Worm (Caenorhabditis elegans) whole organism, L2 larva: ENCODE measurements around the gene Y53C12A.6.

Experiments
- C34F6.9 ChIP-seq: fragments of 150-350 bp; optimal IDR thresholded peaks from 2 replicates; lab custom pipeline; 2014; ENCODE audit warnings: missing biosample characterization, missing genetic modification characterization
- F13H6.1 ChIP-seq: sonication (generic microtip); optimal IDR thresholded peaks from 2 replicates; lab custom pipeline; 2016; ENCODE audit warnings: missing genetic modification characterization, missing compliant biosample characterization
- R02D3.7 ChIP-seq: fragments of 150-350 bp; optimal IDR thresholded peaks from 2 replicates; lab custom pipeline; 2014; ENCODE audit warnings: missing biosample characterization, missing genetic modification characterization
- Y55F3AM.14 ChIP-seq: fragments of 200-800 bp; sonication (Bioruptor generic); optimal IDR thresholded peaks from 2 replicates; lab custom pipeline; 2018; ENCODE audit warnings: mild to moderate bottlenecking, missing genetic modification characterization, missing compliant biosample characterization
- aly-2 ChIP-seq: fragments of 150-350 bp; optimal IDR thresholded peaks from 2 replicates; lab custom pipeline; 2014; ENCODE audit warnings: missing biosample characterization, missing genetic modification characterization
- blmp-1 ChIP-seq: sonication (generic microtip); optimal IDR thresholded peaks from 2 replicates; lab custom pipeline; 2017; ENCODE audit warnings: missing genetic modification characterization, mild to moderate bottlenecking, missing compliant biosample characterization, antibody characterized with exemption, moderate library complexity; ENCODE audit not compliant: insufficient read depth
- ceh-16 ChIP-seq: fragments of 150-350 bp; optimal IDR thresholded peaks from 2 replicates; lab custom pipeline; 2014; ENCODE audit warnings: missing biosample characterization, missing genetic modification characterization
- crh-2 ChIP-seq: sonication (generic microtip); optimal IDR thresholded peaks from 2 replicates; lab custom pipeline; 2017; ENCODE audit warnings: missing biosample characterization, missing genetic modification characterization
- egl-27 ChIP-seq: sonication (generic microtip); optimal IDR thresholded peaks from 3 replicates; lab custom pipeline; 2017; ENCODE audit warnings: missing biosample characterization, missing genetic modification reagents, missing genetic modification characterization
- fos-1 ChIP-seq: fragments of 150-350 bp; optimal IDR thresholded peaks from 2 replicates; lab custom pipeline; 2014; ENCODE audit warnings: missing biosample characterization, missing genetic modification characterization
- gmeb-1 ChIP-seq: fragments of 150-350 bp; optimal IDR thresholded peaks from 2 replicates; lab custom pipeline; 2014; ENCODE audit warnings: missing biosample characterization, missing genetic modification characterization
- lin-11 ChIP-seq: fragments of 150-350 bp; sonication (generic microtip); optimal IDR thresholded peaks from 2 replicates; lab custom pipeline; 2014; ENCODE audit warnings: missing biosample characterization, missing genetic modification characterization, inconsistent platforms, mixed read lengths
- lin-13 ChIP-seq: fragments of 150-350 bp; optimal IDR thresholded peaks from 2 replicates; lab custom pipeline; 2014; ENCODE audit warnings: missing biosample characterization, missing genetic modification reagents, missing genetic modification characterization
- lin-39 ChIP-seq: fragments of 150-350 bp; optimal IDR thresholded peaks from 2 replicates; lab custom pipeline; 2014; ENCODE audit warnings: missing biosample characterization, missing genetic modification reagents, missing genetic modification characterization
- lsy-2 ChIP-seq, 2 experiments: fragments of 150-350 bp in 1 of 2; sonication (generic microtip) in 1 of 2; optimal IDR thresholded peaks; 2 replicates each; lab custom pipeline; 2014 to 2017; ENCODE audit warnings: missing biosample characterization in 2 of 2, missing genetic modification characterization in 2 of 2
- mab-5 ChIP-seq: fragments of 150-350 bp; optimal IDR thresholded peaks from 2 replicates; lab custom pipeline; 2014; ENCODE audit warnings: missing biosample characterization, missing genetic modification characterization
- mbf-1 ChIP-seq: sonication (generic microtip); optimal IDR thresholded peaks from 2 replicates; lab custom pipeline; 2017; ENCODE audit warnings: missing biosample characterization, missing genetic modification characterization
- mdl-1 ChIP-seq, 2 experiments: fragments of 150-350 bp in 1 of 2; sonication (generic microtip) in 1 of 2; optimal IDR thresholded peaks; 2 replicates each; lab custom pipeline; 2017; ENCODE audit warnings: missing biosample characterization in 2 of 2, missing genetic modification characterization in 2 of 2
- nhr-10 ChIP-seq: sonication (generic microtip); optimal IDR thresholded peaks from 2 replicates; lab custom pipeline; 2017; ENCODE audit warnings: missing biosample characterization, missing genetic modification characterization
- nhr-12 ChIP-seq: fragments of 150-350 bp; optimal IDR thresholded peaks from 2 replicates; lab custom pipeline; 2014; ENCODE audit warnings: missing biosample characterization, missing genetic modification characterization
- nhr-129 ChIP-seq: fragments of 150-350 bp; optimal IDR thresholded peaks from 2 replicates; lab custom pipeline; 2014; ENCODE audit warnings: missing biosample characterization, missing genetic modification characterization
- nhr-21 ChIP-seq: fragments of 150-350 bp; optimal IDR thresholded peaks from 2 replicates; lab custom pipeline; 2014; ENCODE audit warnings: missing biosample characterization, missing genetic modification characterization
- nhr-23 ChIP-seq: fragments of 150-350 bp; optimal IDR thresholded peaks from 2 replicates; lab custom pipeline; 2014; ENCODE audit warnings: missing biosample characterization, missing genetic modification reagents, missing genetic modification characterization
- nhr-237 ChIP-seq: fragments of 150-350 bp; optimal IDR thresholded peaks from 2 replicates; lab custom pipeline; 2014; ENCODE audit warnings: missing biosample characterization, missing genetic modification characterization
- nhr-25 ChIP-seq: fragments of 150-350 bp; sonication (generic microtip); optimal IDR thresholded peaks from 3 replicates; lab custom pipeline; 2014; ENCODE audit warnings: missing biosample characterization, missing genetic modification characterization
- sem-4 ChIP-seq: fragments of 150-350 bp; optimal IDR thresholded peaks from 2 replicates; lab custom pipeline; 2014; ENCODE audit warnings: missing biosample characterization, missing genetic modification reagents, missing genetic modification characterization
- sma-3 ChIP-seq: sonication (generic microtip); optimal IDR thresholded peaks from 2 replicates; lab custom pipeline; 2016; ENCODE audit warnings: missing genetic modification reagents, missing genetic modification characterization, missing compliant biosample characterization
- sma-9 ChIP-seq, 2 experiments: fragments of 150-350 bp in 1 of 2; sonication (generic microtip) in 1 of 2; optimal IDR thresholded peaks; 2 replicates each; lab custom pipeline; 2014 to 2016; ENCODE audit warnings: missing genetic modification characterization in 2 of 2, mild to moderate bottlenecking in 1 of 2, missing biosample characterization in 1 of 2, missing compliant biosample characterization in 1 of 2, missing genetic modification reagents in 1 of 2, moderate library complexity in 1 of 2
- snpc-4 ChIP-seq: fragments of 150-350 bp; optimal IDR thresholded peaks from 2 replicates; lab custom pipeline; 2014; ENCODE audit warnings: missing biosample characterization, missing genetic modification characterization
- unc-39 ChIP-seq: fragments of 150-350 bp; optimal IDR thresholded peaks from 2 replicates; lab custom pipeline; 2014; ENCODE audit warnings: missing biosample characterization, missing genetic modification characterization
- unc-55 ChIP-seq: fragments of 150-350 bp; sonication (generic microtip); optimal IDR thresholded peaks from 3 replicates; lab custom pipeline; 2014; ENCODE audit warnings: missing biosample characterization, missing genetic modification reagents, missing genetic modification characterization
- unc-62 ChIP-seq: fragments of 150-350 bp; optimal IDR thresholded peaks from 2 replicates; lab custom pipeline; 2014; ENCODE audit warnings: missing biosample characterization, missing genetic modification reagents, missing genetic modification characterization
- ztf-4 ChIP-seq: fragments of 150-350 bp; optimal IDR thresholded peaks from 2 replicates; lab custom pipeline; 2014; ENCODE audit warnings: missing biosample characterization, missing genetic modification characterization

Gene Y53C12A.6

ce11 chrII:9753730-9754129, 35.9 kb upstream of the Y53C12A.6 start, which contains the start of gene ZK1321.1:
TSS of gene ZK1321.1 (plus strand) at chrII:9754030.
- no peak for TF ChIP-seq nhr-10 (tag; lab: Kevin White, UChicago)
- no peak for TF ChIP-seq Y55F3AM.14 (GFP tag; lab: Kevin White, UChicago)
- TF ChIP-seq blmp-1, result no peak
- TF ChIP-seq mdl-1 (tag; optimal IDR thresholded peaks at IDR 0.05; lab: Kevin White, UChicago), result no peak
- no peak for TF ChIP-seq nhr-237 (tag; lab: Kevin White, UChicago)
- TF ChIP-seq sma-9 (GFP tag; optimal IDR thresholded peaks at IDR 0.05; lab: Kevin White, UChicago), result no peak
- no peak for TF ChIP-seq sma-9 (tag; optimal IDR thresholded peaks at IDR 0.05; lab: Kevin White, UChicago)
- TF ChIP-seq sma-3, result no peak
- no peak for TF ChIP-seq lin-13 (GFP tag; lab: Kevin White, UChicago)
- no peak for TF ChIP-seq nhr-129 (tag; lab: Kevin White, UChicago)
- TF ChIP-seq nhr-25, result no peak
- no peak for TF ChIP-seq unc-55 (GFP tag; lab: Kevin White, UChicago)
- TF ChIP-seq nhr-23 (tag; lab: Kevin White, UChicago), result no peak
- no peak for TF ChIP-seq unc-39 (tag; lab: Kevin White, UChicago)
- TF ChIP-seq mab-5 (tag; lab: Kevin White, UChicago), result no peak
- TF ChIP-seq fos-1 (tag; lab: Kevin White, UChicago), result no peak

ce11 chrII:9753056-9753455, 35.3 kb upstream of the Y53C12A.6 start, which contains the start of gene Y53C12B.7:
TSS of gene Y53C12B.7 (minus strand) at chrII:9753218.
- TF ChIP-seq fos-1 (tag; lab: Kevin White, UChicago), result no peak
- peak; percentile 17 for TF ChIP-seq blmp-1
- peak; percentile 36 for TF ChIP-seq sma-9 (GFP tag; optimal IDR thresholded peaks at IDR 0.05; lab: Kevin White, UChicago)
- TF ChIP-seq sma-9 (tag; optimal IDR thresholded peaks at IDR 0.05; lab: Kevin White, UChicago), result no peak

ce11 chrII:9752278-9752677, 34.5 kb upstream of the Y53C12A.6 start:
- TF ChIP-seq nhr-23 (tag; lab: Kevin White, UChicago) (no peak), sma-9 (GFP tag; optimal IDR thresholded peaks at IDR 0.05; lab: Kevin White, UChicago) (peak; percentile 85), sma-9 (tag; optimal IDR thresholded peaks at IDR 0.05; lab: Kevin White, UChicago) (no peak), lin-13 (GFP tag; lab: Kevin White, UChicago) (no peak), sma-3 (peak; percentile 33), lin-39 (tag; lab: Kevin White, UChicago) (no peak), nhr-21 (tag; lab: Kevin White, UChicago) (peak; percentile 50), lsy-2 (tag; optimal IDR thresholded peaks at IDR 0.05; lab: Kevin White, UChicago) (peak in 1 of 2 experiments; percentile 8), mdl-1 (tag; optimal IDR thresholded peaks at IDR 0.05; lab: Kevin White, UChicago) (peak in 1 of 2 experiments; percentile 4), nhr-25 (peak; percentile 46), nhr-12 (tag; lab: Kevin White, UChicago) (no peak)

- TF ChIP-seq nhr-21 (tag; lab: Kevin White, UChicago) (peak; percentile 83), sma-3 (peak; percentile 77), gmeb-1 (tag; lab: Kevin White, UChicago) (peak; percentile 84), blmp-1 (peak; percentile 24), lin-11 (tag; lab: Kevin White, UChicago) (peak; percentile 66), lin-13 (GFP tag; lab: Kevin White, UChicago) (peak; percentile 80), F13H6.1 (tag; lab: Kevin White, UChicago) (peak; percentile 71), unc-55 (GFP tag; lab: Kevin White, UChicago) (peak; percentile 98), sma-9 (GFP tag; optimal IDR thresholded peaks at IDR 0.05; lab: Kevin White, UChicago) (peak; percentile 82), sma-9 (tag; optimal IDR thresholded peaks at IDR 0.05; lab: Kevin White, UChicago) (no peak), Y55F3AM.14 (GFP tag; lab: Kevin White, UChicago) (no peak), nhr-25 (peak; percentile 75), mbf-1 (tag; lab: Kevin White, UChicago) (no peak), aly-2 (tag; lab: Kevin White, UChicago) (no peak), egl-27 (tag; lab: Kevin White, UChicago) (peak; percentile 12), fos-1 (tag; lab: Kevin White, UChicago) (peak; percentile 54), crh-2 (peak; percentile 92), snpc-4 (tag; lab: Kevin White, UChicago) (peak; percentile 57), nhr-23 (tag; lab: Kevin White, UChicago) (no peak), sem-4 (peak; percentile 50), ceh-16 (tag; lab: Kevin White, UChicago) (peak; percentile 17), C34F6.9 (tag; lab: Kevin White, UChicago) (peak; percentile 85), mab-5 (tag; lab: Kevin White, UChicago) (peak; percentile 62), unc-62 (no peak), lsy-2 (tag; optimal IDR thresholded peaks at IDR 0.05; lab: Kevin White, UChicago) (peak; percentile 97 to 99), R02D3.7 (tag; lab: Kevin White, UChicago) (peak; percentile 83), ztf-4 (tag; lab: Kevin White, UChicago) (no peak), nhr-129 (tag; lab: Kevin White, UChicago) (peak; percentile 88)
These were observed 28.3 kb upstream of the Y53C12A.6 start, which contains the start of the genes Y53C12B.1 and nos-3 for ce11 chrII:9746069-9746468. TSS of gene Y53C12B.1 (minus strand) at chrII:9746078. TSS of gene nos-3 (plus strand) at chrII:9746316.
